Worm (Caenorhabditis elegans): ENCODE results near the gene Y43F8B.13.

DNA sequence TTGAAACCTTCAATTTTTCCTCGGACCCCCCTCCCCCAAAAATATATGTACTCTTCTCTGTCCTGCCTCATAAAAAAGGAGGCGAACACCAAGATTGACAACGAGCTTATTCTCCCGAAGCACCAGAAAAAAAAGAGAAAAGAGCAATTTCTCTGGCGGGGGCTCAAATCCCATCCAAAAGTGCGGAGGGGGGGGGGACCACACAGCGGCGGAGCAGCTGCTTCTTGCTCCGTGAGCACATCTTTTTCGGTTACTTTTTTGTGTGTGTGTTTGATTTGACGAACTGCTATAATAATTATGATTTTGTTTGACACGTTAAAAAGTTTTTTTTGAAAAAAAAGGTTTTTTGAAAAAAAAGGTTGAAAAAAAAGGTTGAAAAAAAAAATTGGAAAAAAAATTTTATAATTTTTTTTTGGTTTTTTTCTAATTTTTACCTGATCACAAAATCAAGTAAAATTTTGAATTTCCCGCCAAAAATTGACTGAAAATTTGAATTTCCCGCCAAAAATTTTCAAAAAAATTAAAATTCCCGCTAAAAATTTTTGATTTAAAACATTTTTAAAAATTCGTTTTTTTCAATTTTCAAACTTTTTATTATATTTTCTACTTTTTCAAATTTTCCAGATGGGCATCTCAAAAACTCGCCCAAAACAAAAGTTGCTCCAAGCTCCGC, 18.2 kb downstream of the Y43F8B.13 start, which contains the start of gene Y43F8B.10:
- no peak for TF ChIP-seq mep-1 (tag; optimal IDR thresholded peaks at IDR 0.05)
- no peak for TF ChIP-seq F37D6.2 (tag; optimal IDR thresholded peaks at IDR 0.05)
- no peak for TF ChIP-seq nhr-111 (GFP tag; optimal IDR thresholded peaks at IDR 0.05)
- TF ChIP-seq R02D3.7 (tag; optimal IDR thresholded peaks at IDR 0.05), result no peak
- TF ChIP-seq pha-4 (GFP tag; IDR thresholded peaks at IDR 0.05), result no peak
- TF ChIP-seq pha-4 (tag; optimal IDR thresholded peaks at IDR 0.05), result no peak
- no peak for TF ChIP-seq T26A8.4 (GFP tag; IDR thresholded peaks at IDR 0.05)

All from whole organism, L4 larva.